Fruit fly (Drosophila melanogaster) whole organism, embryonic: ENCODE results near the gene CG11168.

Experiments
- Bgb ChIP-seq: fragments of 200-800 bp; sonication (Bioruptor generic); IDR thresholded peaks from 2 replicates; pipeline ENCODE4 v1.3.6; 2022; ENCODE audit warnings: missing biosample characterization, missing genetic modification characterization; ENCODE audit not compliant: partially characterized antibody
- CG10267 ChIP-seq: fragments of 200-800 bp; sonication (Bioruptor generic); optimal IDR thresholded peaks from 2 replicates; lab custom pipeline; 2018; ENCODE audit warnings: missing biosample characterization, mild to moderate bottlenecking, missing genetic modification characterization, moderate library complexity
- CG10366 ChIP-seq: fragments of 200-800 bp; sonication (Bioruptor generic); IDR thresholded peaks from 2 replicates; pipeline ENCODE4 v1.3.6; 2022; ENCODE audit warnings: missing biosample characterization, missing genetic modification characterization
- CG11247 ChIP-seq: fragments of 200-800 bp; sonication (Bioruptor generic); IDR thresholded peaks from 2 replicates; pipeline ENCODE4 v1.3.6; 2022; ENCODE audit warnings: missing biosample characterization, missing genetic modification characterization
- CG12104 ChIP-seq: fragments of 200-800 bp; sonication (Bioruptor generic); optimal IDR thresholded peaks from 3 replicates; lab custom pipeline; 2016; ENCODE audit warnings: missing biosample characterization, missing genetic modification characterization
- CG1233 ChIP-seq: fragments of 200-800 bp; sonication (Bioruptor generic); optimal IDR thresholded peaks from 4 replicates; lab custom pipeline; 2018; ENCODE audit warnings: missing biosample characterization, mild to moderate bottlenecking, missing genetic modification characterization
- CG12391 ChIP-seq: fragments of 200-800 bp; sonication (Bioruptor generic); optimal IDR thresholded peaks from 3 replicates; lab custom pipeline; 2018; ENCODE audit warnings: missing biosample characterization, mild to moderate bottlenecking, missing genetic modification characterization, moderate library complexity
- CG18011 ChIP-seq: fragments of 200-800 bp; sonication (Bioruptor generic); optimal IDR thresholded peaks from 2 replicates; lab custom pipeline; 2017; ENCODE audit warnings: missing biosample characterization, missing genetic modification characterization, mild to moderate bottlenecking, moderate library complexity, missing genotype
- CG18262 ChIP-seq: fragments of 200-800 bp; optimal IDR thresholded peaks from 3 replicates; lab custom pipeline; 2019; ENCODE audit warnings: missing biosample characterization, mild to moderate bottlenecking, missing genetic modification characterization, moderate library complexity
- CG1832 ChIP-seq: fragments of 200-800 bp; sonication (Bioruptor generic); optimal IDR thresholded peaks from 2 replicates; lab custom pipeline; 2017; ENCODE audit warnings: missing biosample characterization, mild to moderate bottlenecking, missing genetic modification characterization, inconsistent platforms
- CG30020 ChIP-seq: fragments of 200-800 bp; optimal IDR thresholded peaks from 2 replicates; lab custom pipeline; 2019; ENCODE audit warnings: missing biosample characterization, mild to moderate bottlenecking, missing genetic modification characterization, moderate library complexity
- CG31388 ChIP-seq: fragments of 200-800 bp; sonication (Bioruptor generic); optimal IDR thresholded peaks from 2 replicates; lab custom pipeline; 2016; ENCODE audit warnings: missing biosample characterization, missing genetic modification characterization
- CG3995 ChIP-seq: fragments of 200-800 bp; sonication (Bioruptor generic); optimal IDR thresholded peaks from 3 replicates; lab custom pipeline; 2016; ENCODE audit warnings: missing biosample characterization, missing genetic modification characterization
- CG4617 ChIP-seq: fragments of 200-800 bp; sonication (Bioruptor generic); optimal IDR thresholded peaks from 3 replicates; lab custom pipeline; 2016; ENCODE audit warnings: missing biosample characterization, missing genetic modification characterization, borderline replicate concordance
- CG6254 ChIP-seq: fragments of 200-800 bp; sonication (Bioruptor generic); optimal IDR thresholded peaks from 3 replicates; lab custom pipeline; 2017; ENCODE audit warnings: mild to moderate bottlenecking, missing biosample characterization, missing genetic modification reagents, missing genetic modification characterization
- CG8478 ChIP-seq: fragments of >200 bp; optimal IDR thresholded peaks from 2 replicates; lab custom pipeline; 2018
- CHES-1-like ChIP-seq: fragments of 200-800 bp; sonication (Bioruptor generic); optimal IDR thresholded peaks from 2 replicates; lab custom pipeline; 2016; ENCODE audit warnings: missing biosample characterization, missing genetic modification characterization
- CTCF ChIP-seq: fragments of 200-800 bp; sonication (Bioruptor generic); optimal IDR thresholded peaks from 2 replicates; lab custom pipeline; 2017; ENCODE audit warnings: missing biosample characterization, mild to moderate bottlenecking, missing genetic modification characterization, moderate library complexity
- CoRest ChIP-seq: fragments of 200-800 bp; sonication (Bioruptor generic); optimal IDR thresholded peaks from 3 replicates; lab custom pipeline; 2018; ENCODE audit warnings: missing biosample characterization, mild to moderate bottlenecking, missing genetic modification characterization, moderate library complexity
- Deaf1 ChIP-seq: fragments of 200-800 bp; optimal IDR thresholded peaks from 3 replicates; lab custom pipeline; 2019; ENCODE audit warnings: missing biosample characterization, mild to moderate bottlenecking, missing genetic modification characterization, moderate library complexity
- Dip3 ChIP-seq: fragments of 200-800 bp; sonication (Bioruptor generic); optimal IDR thresholded peaks from 3 replicates; lab custom pipeline; 2016; ENCODE audit warnings: missing biosample characterization, missing genetic modification characterization
- Eip74EF ChIP-seq, 2 experiments: fragments of 200-800 bp in 1 of 2; fragments of >200 bp in 1 of 2; sonication (Bioruptor generic) in 1 of 2; optimal IDR thresholded peaks; 2 replicates each; lab custom pipeline; 2017 to 2019; ENCODE audit warnings: missing biosample characterization in 2 of 2, missing genetic modification characterization in 2 of 2, mild to moderate bottlenecking in 1 of 2, moderate library complexity in 1 of 2
- HLH4C ChIP-seq: fragments of 200-800 bp; sonication (Bioruptor generic); IDR thresholded peaks from 3 replicates; pipeline ENCODE4 v1.3.6; 2022; ENCODE audit warnings: missing biosample characterization, missing genetic modification characterization; ENCODE audit not compliant: partially characterized antibody
- MESR4 ChIP-seq: fragments of 200-800 bp; sonication (Bioruptor generic); optimal IDR thresholded peaks from 2 replicates; lab custom pipeline; 2018; ENCODE audit warnings: missing biosample characterization, mild to moderate bottlenecking, missing genetic modification characterization, moderate library complexity
- Oaz ChIP-seq: fragments of 200-800 bp; sonication (Bioruptor generic); IDR thresholded peaks from 2 replicates; pipeline ENCODE4 v1.3.6; 2022; ENCODE audit warnings: missing biosample characterization, missing genetic modification characterization
- Ptx1 ChIP-seq: fragments of 200-800 bp; sonication (Bioruptor generic); IDR thresholded peaks from 2 replicates; pipeline ENCODE4 v1.3.6; 2022; ENCODE audit warnings: missing biosample characterization, missing genetic modification characterization
- Rx ChIP-seq: fragments of 200-800 bp; sonication (Bioruptor generic); IDR thresholded peaks from 2 replicates; pipeline ENCODE4 v1.3.6; 2022; ENCODE audit warnings: missing biosample characterization, missing genetic modification characterization
- Scr ChIP-seq: fragments of 200-800 bp; sonication (Bioruptor generic); IDR thresholded peaks from 2 replicates; pipeline ENCODE4 v1.3.6; 2022; ENCODE audit warnings: missing biosample characterization, missing genetic modification characterization; ENCODE audit not compliant: partially characterized antibody
- Sin3A ChIP-seq: fragments of >200 bp; optimal IDR thresholded peaks from 2 replicates; lab custom pipeline; 2018
- Spps ChIP-seq: fragments of 200-800 bp; sonication (Bioruptor generic); optimal IDR thresholded peaks from 2 replicates; lab custom pipeline; 2018; ENCODE audit warnings: missing biosample characterization, mild to moderate bottlenecking, missing genetic modification characterization
- Stat92E ChIP-seq, 3 experiments: fragments of >200 bp in 2 of 3; fragments of 200-800 bp in 1 of 3; sonication (Bioruptor generic) in 1 of 3; optimal IDR thresholded peaks; 2 replicates each; lab custom pipeline; 2017 to 2019; ENCODE audit warnings: missing biosample characterization in 3 of 3, missing genetic modification characterization in 3 of 3, mild to moderate bottlenecking in 1 of 3, moderate library complexity in 1 of 3
- al ChIP-seq: fragments of 200-800 bp; sonication (Bioruptor generic); IDR thresholded peaks from 2 replicates; pipeline ENCODE4 v1.3.6; 2022; ENCODE audit warnings: missing biosample characterization, missing genetic modification characterization
- ap ChIP-seq: fragments of 200-800 bp; sonication (Bioruptor generic); IDR thresholded peaks from 2 replicates; pipeline ENCODE4 v1.3.6; 2022; ENCODE audit warnings: missing biosample characterization, missing genetic modification characterization
- bcd ChIP-seq: fragments of 200-800 bp; sonication (Bioruptor generic); optimal IDR thresholded peaks from 2 replicates; lab custom pipeline; 2017; ENCODE audit warnings: missing biosample characterization, mild to moderate bottlenecking, missing genetic modification characterization
- dati ChIP-seq: fragments of 200-800 bp; sonication (Bioruptor generic); IDR thresholded peaks from 2 replicates; pipeline ENCODE4 v1.3.6; 2022; ENCODE audit warnings: missing biosample characterization, missing genetic modification characterization
- dmrt99B ChIP-seq: fragments of 200-800 bp; sonication (Bioruptor generic); optimal IDR thresholded peaks from 2 replicates; lab custom pipeline; 2018; ENCODE audit warnings: missing biosample characterization, mild to moderate bottlenecking, missing genetic modification characterization, moderate library complexity
- esg ChIP-seq: fragments of 200-800 bp; sonication (Bioruptor generic); conservative IDR thresholded peaks from 2 replicates; pipeline ENCODE4 v1.3.6; 2022; ENCODE audit warnings: missing biosample characterization, missing genetic modification characterization
- hkb ChIP-seq, 2 experiments: fragments of 200-800 bp in 1 of 2; fragments of >200 bp in 1 of 2; sonication (Bioruptor generic) in 1 of 2; IDR thresholded peaks in 1 of 2; optimal IDR thresholded peaks in 1 of 2; 2 replicates each; pipeline versions ENCODE4 v1.3.6 to Lab custom; 2017 to 2022; ENCODE audit warnings: missing biosample characterization in 1 of 2, missing genetic modification characterization in 1 of 2
- lov ChIP-seq, 2 experiments: fragments of 200-800 bp in 1 of 2; fragments of >200 bp in 1 of 2; sonication (Bioruptor generic) in 1 of 2; IDR thresholded peaks in 1 of 2; optimal IDR thresholded peaks in 1 of 2; 2 replicates in 1 of 2; 3 replicates in 1 of 2; pipeline versions ENCODE4 v1.3.6 to Lab custom; 2017 to 2022; ENCODE audit warnings: missing biosample characterization in 1 of 2, missing genetic modification characterization in 1 of 2
- luna ChIP-seq: fragments of 200-800 bp; sonication (Bioruptor generic); optimal IDR thresholded peaks from 2 replicates; lab custom pipeline; 2016; ENCODE audit warnings: missing biosample characterization, missing genetic modification characterization
- maf-S ChIP-seq: fragments of 200-800 bp; sonication (Bioruptor generic); optimal IDR thresholded peaks from 2 replicates; lab custom pipeline; 2016; ENCODE audit warnings: missing biosample characterization, missing genetic modification characterization
- run ChIP-seq: fragments of 200-800 bp; sonication (Bioruptor generic); optimal IDR thresholded peaks from 3 replicates; lab custom pipeline; 2018; ENCODE audit warnings: missing biosample characterization, mild to moderate bottlenecking, missing genetic modification characterization
- salm ChIP-seq: fragments of 200-800 bp; sonication (Bioruptor generic); optimal IDR thresholded peaks from 2 replicates; lab custom pipeline; 2018; ENCODE audit warnings: missing biosample characterization, mild to moderate bottlenecking, missing genetic modification characterization
- schlank ChIP-seq: fragments of 200-800 bp; sonication (Bioruptor generic); optimal IDR thresholded peaks from 2 replicates; lab custom pipeline; 2018; ENCODE audit warnings: missing biosample characterization, mild to moderate bottlenecking, missing genetic modification characterization
- sim ChIP-seq: fragments of 200-800 bp; sonication (Bioruptor generic); IDR thresholded peaks from 2 replicates; pipeline ENCODE4 v1.3.6; 2022; ENCODE audit warnings: missing biosample characterization, missing genetic modification characterization
- slbo ChIP-seq: fragments of 200-800 bp; sonication (Bioruptor generic); IDR thresholded peaks from 2 replicates; pipeline ENCODE4 v1.3.6; 2022; ENCODE audit warnings: missing biosample characterization, missing genetic modification characterization
- tio ChIP-seq: fragments of 200-800 bp; sonication (Bioruptor generic); optimal IDR thresholded peaks from 2 replicates; lab custom pipeline; 2017; ENCODE audit warnings: missing biosample characterization, missing genetic modification characterization, inconsistent platforms
- vvl ChIP-seq: fragments of 200-800 bp; sonication (Bioruptor generic); IDR thresholded peaks from 2 replicates; pipeline ENCODE4 v1.3.6; 2022; ENCODE audit warnings: missing biosample characterization, missing genetic modification characterization

Gene CG11168

dm6 chr3R:24944920-24945853 is 27.3 kb downstream of the CG11168 start, which contains the start of the genes ssh and Nmnat (continued):
- TF ChIP-seq CHES-1-like (GFP tag; lab: Kevin White, UChicago), result peak; percentile 67
- TF ChIP-seq Dip3 (GFP tag; lab: Kevin White, UChicago), result peak; percentile 40
- 0 out of 2 replicates have a peak, but pooled peaks have one; percentile 36 for TF ChIP-seq al
- no peak for TF ChIP-seq hkb (optimal IDR thresholded peaks at IDR 0.05; lab: Kevin White, UChicago)
- no peak for TF ChIP-seq hkb (GFP tag; IDR thresholded peaks at IDR 0.05; lab: Robert Waterston, UW)
- TF ChIP-seq luna (GFP tag; lab: Kevin White, UChicago), result peak; percentile 32
- no peak for TF ChIP-seq Ptx1 (GFP tag; lab: Robert Waterston, UW)
- TF ChIP-seq slbo, result peak; percentile 52
- no peak for TF ChIP-seq schlank (tag; lab: Kevin White, UChicago)
- no peak for TF ChIP-seq CG10366
- no peak for TF ChIP-seq Deaf1 (tag; lab: Kevin White, UChicago)
- no peak for TF ChIP-seq maf-S (GFP tag; lab: Kevin White, UChicago)
- TF ChIP-seq tio, result no peak
- peak; percentile 49 for TF ChIP-seq CG12391 (tag; lab: Kevin White, UChicago)
- TF ChIP-seq CG1832 (GFP tag; lab: Kevin White, UChicago), result no peak
- no peak for TF ChIP-seq CTCF (GFP tag; lab: Kevin White, UChicago)
- TF ChIP-seq Oaz (GFP tag; lab: Robert Waterston, UW), result no peak
- peak; percentile 98 for TF ChIP-seq Sin3A
- no peak for TF ChIP-seq Eip74EF (GFP tag; optimal IDR thresholded peaks at IDR 0.05; lab: Kevin White, UChicago)
- peak; percentile 19 for TF ChIP-seq bcd (GFP tag; lab: Kevin White, UChicago)
- TF ChIP-seq vvl, result no peak
- TF ChIP-seq CG4617, result peak; percentile 55
- no peak for TF ChIP-seq esg (GFP tag; lab: Robert Waterston, UW)
- peak in 1 of 3 experiments; percentile 17 for TF ChIP-seq Stat92E (GFP tag; optimal IDR thresholded peaks at IDR 0.05; lab: Kevin White, UChicago)
- TF ChIP-seq dmrt99B, result no peak
- TF ChIP-seq CG1233 (GFP tag; lab: Kevin White, UChicago), result no peak
- TF ChIP-seq CG6254 (GFP tag; lab: Kevin White, UChicago), result no peak
- TF ChIP-seq Scr (GFP tag; lab: Robert Waterston, UW), result peak; percentile 94
- TF ChIP-seq CG18262 (tag; lab: Kevin White, UChicago), result peak; percentile 48
- no peak for TF ChIP-seq run (tag; lab: Kevin White, UChicago)
- TF ChIP-seq lov (optimal IDR thresholded peaks at IDR 0.05; lab: Kevin White, UChicago), result no peak
- no peak for TF ChIP-seq lov (GFP tag; IDR thresholded peaks at IDR 0.05; lab: Robert Waterston, UW)
- TF ChIP-seq CG10267, result peak; percentile 98
- TF ChIP-seq CG18011, result no peak
- no peak for TF ChIP-seq MESR4
- peak; percentile 63 for TF ChIP-seq CG30020 (tag; lab: Kevin White, UChicago)
- peak; percentile 24 for TF ChIP-seq CG3995
- TF ChIP-seq CoRest (tag; lab: Kevin White, UChicago), result peak; percentile 52
- no peak for TF ChIP-seq dati (GFP tag; lab: Robert Waterston, UW)
- no peak for TF ChIP-seq CG12104 (GFP tag; lab: Kevin White, UChicago)
- TF ChIP-seq CG31388, result no peak
- peak; percentile 30 for TF ChIP-seq CG8478 (lab: Kevin White, UChicago)
- TF ChIP-seq ap, result no peak
- no peak for TF ChIP-seq CG11247 (GFP tag; lab: Robert Waterston, UW)
- no peak for TF ChIP-seq Rx
- no peak for TF ChIP-seq salm (tag; lab: Kevin White, UChicago)
- TF ChIP-seq HLH4C (GFP tag; lab: Robert Waterston, UW), result peak; percentile 91
- no peak for TF ChIP-seq sim (GFP tag; lab: Robert Waterston, UW)
- TF ChIP-seq Bgb (GFP tag; lab: Robert Waterston, UW), result peak; percentile 90
- no peak for TF ChIP-seq Spps
